Fruit fly (Drosophila melanogaster) whole organism, wandering third instar larva: ENCODE data around the gene Dup99B.
A peak's percentile ranks its signal among the peaks of the same experiment; 100 is the strongest.

Source experiments
- Abd-B ChIP-seq: fragments of >200 bp; optimal IDR thresholded peaks from 2 replicates; lab custom pipeline; 2017; ENCODE audit warnings: missing biosample characterization, missing genetic modification characterization
- CG9705 ChIP-seq: fragments of 200-800 bp; sonication (Bioruptor generic); optimal IDR thresholded peaks from 2 replicates; lab custom pipeline; 2018; ENCODE audit warnings: missing biosample characterization, mild to moderate bottlenecking, missing genetic modification characterization
- CrebA ChIP-seq: fragments of 200-800 bp; sonication (Bioruptor generic); optimal IDR thresholded peaks from 2 replicates; lab custom pipeline; 2016; ENCODE audit warnings: missing biosample characterization, mild to moderate bottlenecking, missing genetic modification characterization, borderline replicate concordance
- Dfd ChIP-seq: fragments of >200 bp; optimal IDR thresholded peaks from 2 replicates; lab custom pipeline; 2017; ENCODE audit warnings: missing biosample characterization, missing genetic modification characterization
- Dif ChIP-seq: fragments of 200-275, 200-300 bp; sonication (Bioruptor generic); optimal IDR thresholded peaks from 2 replicates; lab custom pipeline; 2018; ENCODE audit warnings: missing biosample characterization, missing genetic modification characterization; ENCODE audit not compliant: partially characterized antibody
- HLH106 ChIP-seq: fragments of 200-800 bp; optimal IDR thresholded peaks from 3 replicates; lab custom pipeline; 2019; ENCODE audit warnings: missing biosample characterization, mild to moderate bottlenecking, missing genetic modification characterization, moderate library complexity
- Hnf4 ChIP-seq: fragments of 200-800 bp; sonication (Bioruptor generic); optimal IDR thresholded peaks from 2 replicates; lab custom pipeline; 2016; ENCODE audit warnings: missing biosample characterization, mild to moderate bottlenecking, missing genetic modification characterization
- Jra ChIP-seq: sonication (Bioruptor generic); optimal IDR thresholded peaks from 2 replicates; lab custom pipeline; 2016; ENCODE audit warnings: missing biosample characterization, missing genetic modification characterization
- Mio ChIP-seq: sonication (Bioruptor generic); optimal IDR thresholded peaks from 2 replicates; lab custom pipeline; 2016; ENCODE audit warnings: missing biosample characterization, missing genetic modification characterization
- Myc ChIP-seq: fragments of >200 bp; optimal IDR thresholded peaks from 2 replicates; lab custom pipeline; 2017
- OdsH ChIP-seq: fragments of 200-800 bp; sonication (Bioruptor generic); optimal IDR thresholded peaks from 2 replicates; lab custom pipeline; 2016; ENCODE audit warnings: missing biosample characterization, mild to moderate bottlenecking, missing genetic modification characterization
- Sp1 ChIP-seq: fragments of 200-800 bp; sonication (Bioruptor generic); optimal IDR thresholded peaks from 3 replicates; lab custom pipeline; 2019; ENCODE audit warnings: missing biosample characterization, mild to moderate bottlenecking, missing genetic modification characterization, moderate library complexity
- Vsx2 ChIP-seq: fragments of 200-300, 225-300 bp; sonication (Bioruptor generic); optimal IDR thresholded peaks from 2 replicates; lab custom pipeline; 2018; ENCODE audit warnings: missing biosample characterization, missing genetic modification characterization; ENCODE audit not compliant: partially characterized antibody
- br ChIP-seq: fragments of 200-800 bp; sonication (Bioruptor generic); optimal IDR thresholded peaks from 2 replicates; lab custom pipeline; 2016; ENCODE audit warnings: missing biosample characterization, missing genetic modification characterization
- brk ChIP-seq: fragments of 200-800 bp; sonication (Bioruptor generic); optimal IDR thresholded peaks from 2 replicates; lab custom pipeline; 2016; ENCODE audit warnings: missing biosample characterization, mild to moderate bottlenecking, missing genetic modification characterization
- dl ChIP-seq, 2 experiments: fragments of 175-275, 200-275 bp in 1 of 2; fragments of 200-275 bp in 1 of 2; sonication (Bioruptor generic); optimal IDR thresholded peaks; lab custom pipeline; 2018; ENCODE audit warnings: mild to moderate bottlenecking in 2 of 2, missing biosample characterization in 2 of 2, missing genetic modification characterization in 2 of 2, moderate library complexity in 2 of 2; ENCODE audit not compliant: partially characterized antibody in 2 of 2, insufficient read depth in 1 of 2
- dmrt93B ChIP-seq: fragments of 200-800 bp; sonication (Bioruptor generic); optimal IDR thresholded peaks from 2 replicates; lab custom pipeline; 2018; ENCODE audit warnings: missing biosample characterization, mild to moderate bottlenecking, missing genetic modification characterization
- dsf ChIP-seq: sonication (Bioruptor generic); optimal IDR thresholded peaks from 2 replicates; lab custom pipeline; 2016; ENCODE audit warnings: missing biosample characterization, missing genetic modification characterization, borderline replicate concordance
- ey ChIP-seq: fragments of 200-800 bp; sonication (Bioruptor generic); optimal IDR thresholded peaks from 2 replicates; lab custom pipeline; 2016; ENCODE audit warnings: missing biosample characterization, missing genetic modification characterization
- foxo ChIP-seq, 2 experiments: fragments of 200-800 bp; sonication (Bioruptor generic); optimal IDR thresholded peaks; 2 replicates in 1 of 2; 3 replicates in 1 of 2; lab custom pipeline; 2016 to 2017; ENCODE audit warnings: missing biosample characterization in 2 of 2, missing genetic modification characterization in 2 of 2
- fru ChIP-seq: fragments of 200-800 bp; sonication (Bioruptor generic); optimal IDR thresholded peaks from 3 replicates; lab custom pipeline; 2016; ENCODE audit warnings: missing biosample characterization, mild to moderate bottlenecking, missing genetic modification characterization
- h ChIP-seq: fragments of 200-800 bp; sonication (Bioruptor generic); optimal IDR thresholded peaks from 3 replicates; lab custom pipeline; 2016; ENCODE audit warnings: missing biosample characterization, mild to moderate bottlenecking, missing genetic modification characterization
- jim ChIP-seq: fragments of 175-275, 200-325 bp; sonication (Bioruptor generic); optimal IDR thresholded peaks from 2 replicates; lab custom pipeline; 2016; ENCODE audit warnings: missing biosample characterization, mild to moderate bottlenecking, missing genetic modification characterization
- pan ChIP-seq: fragments of >200 bp; optimal IDR thresholded peaks from 2 replicates; lab custom pipeline; 2017
- psq ChIP-seq: fragments of 200-800 bp; sonication (Bioruptor generic); optimal IDR thresholded peaks from 3 replicates; lab custom pipeline; 2017; ENCODE audit warnings: missing biosample characterization, mild to moderate bottlenecking, missing genetic modification characterization, moderate library complexity
- rgr ChIP-seq: fragments of 200-800 bp; sonication (Bioruptor generic); optimal IDR thresholded peaks from 3 replicates; lab custom pipeline; 2016; ENCODE audit warnings: missing biosample characterization, mild to moderate bottlenecking, missing genetic modification characterization
- sage ChIP-seq: fragments of 200-800 bp; sonication (Bioruptor generic); optimal IDR thresholded peaks from 2 replicates; lab custom pipeline; 2016; ENCODE audit warnings: missing biosample characterization, mild to moderate bottlenecking, missing genetic modification characterization
- sv ChIP-seq: fragments of 200-800 bp; sonication (Bioruptor generic); optimal IDR thresholded peaks from 3 replicates; lab custom pipeline; 2016; ENCODE audit warnings: missing biosample characterization, missing genetic modification characterization
- usp ChIP-seq: fragments of >200 bp; optimal IDR thresholded peaks from 2 replicates; lab custom pipeline; 2017; ENCODE audit warnings: missing biosample characterization, missing genetic modification characterization

Dup99B gene

dm6 chr3R:29692009-29692641 is 23.1 kb downstream of the Dup99B start, which contains the start of gene dmrt99B:
Gene dmrt99B, plus strand, starts transcription at chr3R:29692591.
- TF ChIP-seq Dfd (GFP tag; lab: Kevin White, UChicago), result peak; percentile 23
- TF ChIP-seq Mio (GFP tag; lab: Kevin White, UChicago), result no peak

dm6 chr3R:29690960-29691527 is 24.1 kb downstream of the Dup99B start:
- TF ChIP-seq usp (no peak), Vsx2 (GFP tag; lab: Kevin White, UChicago) (peak; percentile 57), Dif (peak; percentile 89), dl (GFP tag; optimal IDR thresholded peaks at IDR 0.05; lab: Kevin White, UChicago; ENCODE audit: insufficient read depth in 1 of 2, partially characterized antibody in 2 of 2) (peak; percentile 80 to 89), psq (GFP tag; lab: Kevin White, UChicago) (no peak), HLH106 (tag; lab: Kevin White, UChicago) (no peak), ey (GFP tag; lab: Kevin White, UChicago) (no peak), CrebA (GFP tag; lab: Kevin White, UChicago) (no peak)

- TF ChIP-seq ey (GFP tag; lab: Kevin White, UChicago) (peak; percentile 18), sv (GFP tag; lab: Kevin White, UChicago) (peak; percentile 30), h (GFP tag; lab: Kevin White, UChicago) (peak; percentile 11), rgr (GFP tag; lab: Kevin White, UChicago) (peak; percentile 23), HLH106 (tag; lab: Kevin White, UChicago) (peak; percentile 30), Abd-B (GFP tag; lab: Kevin White, UChicago) (no peak), br (GFP tag; lab: Kevin White, UChicago) (no peak), fru (GFP tag; lab: Kevin White, UChicago) (peak; percentile 22), foxo (GFP tag; optimal IDR thresholded peaks at IDR 0.05; lab: Kevin White, UChicago) (peak in 1 of 2 experiments; percentile 26)
Measured at dm6 chr3R:29690539-29690852, 24.7 kb downstream of the Dup99B start.

- TF ChIP-seq dmrt93B (GFP tag; lab: Kevin White, UChicago) (no peak), Abd-B (GFP tag; lab: Kevin White, UChicago) (no peak), Jra (no peak), pan (lab: Kevin White, UChicago) (no peak), Sp1 (no peak), Vsx2 (GFP tag; lab: Kevin White, UChicago) (no peak), sv (GFP tag; lab: Kevin White, UChicago) (no peak), dl (GFP tag; optimal IDR thresholded peaks at IDR 0.05; lab: Kevin White, UChicago; ENCODE audit: insufficient read depth in 1 of 2, partially characterized antibody in 2 of 2) (no peak), Hnf4 (GFP tag; lab: Kevin White, UChicago) (no peak), OdsH (no peak), Myc (no peak), fru (GFP tag; lab: Kevin White, UChicago) (no peak), rgr (GFP tag; lab: Kevin White, UChicago) (no peak), dsf (GFP tag; lab: Kevin White, UChicago) (no peak)
Measured at dm6 chr3R:29689833-29690538, 25.2 kb downstream of the Dup99B start.

- TF ChIP-seq pan (lab: Kevin White, UChicago), result no peak
Measured at dm6 chr3R:29689211-29689610, 26.0 kb downstream of the Dup99B start, which contains the start of gene Obp99c. Gene Obp99c, minus strand, starts transcription at chr3R:29689311.

- TF ChIP-seq Mio (GFP tag; lab: Kevin White, UChicago) (no peak), rgr (GFP tag; lab: Kevin White, UChicago) (no peak), Vsx2 (GFP tag; lab: Kevin White, UChicago) (no peak), Abd-B (GFP tag; lab: Kevin White, UChicago) (no peak), brk (GFP tag; lab: Kevin White, UChicago) (no peak), CG9705 (GFP tag; lab: Kevin White, UChicago) (no peak), sv (GFP tag; lab: Kevin White, UChicago) (no peak), jim (GFP tag; lab: Kevin White, UChicago) (no peak), usp (no peak), Sp1 (no peak), psq (GFP tag; lab: Kevin White, UChicago) (no peak), Dfd (GFP tag; lab: Kevin White, UChicago) (no peak), sage (GFP tag; lab: Kevin White, UChicago) (no peak), Myc (no peak)
Measured at dm6 chr3R:29686698-29687097, 28.5 kb downstream of the Dup99B start.
